Worm (Caenorhabditis elegans): ENCODE measurements around the gene fbxb-53.

DNA sequence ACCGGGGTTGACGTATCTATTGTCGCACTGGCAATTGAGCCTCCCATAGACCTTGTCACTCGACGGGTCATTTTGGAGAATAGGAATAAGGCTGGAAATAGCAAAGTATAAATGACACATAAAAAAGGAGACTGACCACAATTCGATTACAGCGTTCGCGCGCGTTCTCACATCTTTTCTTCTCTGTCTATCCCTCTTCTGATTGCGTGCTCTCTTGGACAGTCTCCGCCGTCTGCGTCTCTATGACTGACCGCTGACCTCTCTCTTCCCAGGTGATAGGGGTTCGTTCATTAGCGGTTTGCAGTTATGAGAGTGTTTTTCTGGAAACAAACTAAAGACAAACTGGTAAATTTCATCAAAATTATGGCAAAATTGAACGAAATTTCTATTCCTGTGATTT lies 20.3 kb upstream of the fbxb-53 start, which contains the start of gene ceh-83:
- no peak for TF ChIP-seq pha-4 (tag; optimal IDR thresholded peaks at IDR 0.05)
- TF ChIP-seq ahr-1 (tag; optimal IDR thresholded peaks at IDR 0.05) = no peak
- TF ChIP-seq pqm-1 (tag; optimal IDR thresholded peaks at IDR 0.05) = no peak
- TF ChIP-seq pat-9 (tag; optimal IDR thresholded peaks at IDR 0.05) = no peak
- TF ChIP-seq unc-42 (tag; optimal IDR thresholded peaks at IDR 0.05) = no peak
- no peak for TF ChIP-seq tbx-2 (tag; optimal IDR thresholded peaks at IDR 0.05)
- TF ChIP-seq hlh-15 (tag; optimal IDR thresholded peaks at IDR 0.05) = no peak
- no peak for TF ChIP-seq ceh-30 (tag; optimal IDR thresholded peaks at IDR 0.05)
- no peak for TF ChIP-seq F13H6.1 (tag; optimal IDR thresholded peaks at IDR 0.05)
- TF ChIP-seq eyg-1 (tag; optimal IDR thresholded peaks at IDR 0.05) = no peak
- no peak for TF ChIP-seq ama-1 (optimal IDR thresholded peaks at IDR 0.05)

Data from whole organism, late embryonic.